Fruit fly (Drosophila melanogaster): ENCODE results near the gene CG5895.

- no peak for TF ChIP-seq CG31627 (GFP tag; optimal IDR thresholded peaks at IDR 0.05)
- TF ChIP-seq CG6808 (GFP tag; optimal IDR thresholded peaks at IDR 0.05) = peak; percentile 61
- TF ChIP-seq CG15336 (GFP tag; IDR thresholded peaks at IDR 0.05) = peak; percentile 71
- peak; percentile 89 for TF ChIP-seq CG6276 (GFP tag; optimal IDR thresholded peaks at IDR 0.05)
- TF ChIP-seq vri (GFP tag; optimal IDR thresholded peaks at IDR 0.05) = no peak
Observed at dm6 chr3L:16002116-16002716, 33.1 kb upstream of the CG5895 start.
